Fruit fly (Drosophila melanogaster): Measurements from ENCODE around the gene sordd2.

DNA sequence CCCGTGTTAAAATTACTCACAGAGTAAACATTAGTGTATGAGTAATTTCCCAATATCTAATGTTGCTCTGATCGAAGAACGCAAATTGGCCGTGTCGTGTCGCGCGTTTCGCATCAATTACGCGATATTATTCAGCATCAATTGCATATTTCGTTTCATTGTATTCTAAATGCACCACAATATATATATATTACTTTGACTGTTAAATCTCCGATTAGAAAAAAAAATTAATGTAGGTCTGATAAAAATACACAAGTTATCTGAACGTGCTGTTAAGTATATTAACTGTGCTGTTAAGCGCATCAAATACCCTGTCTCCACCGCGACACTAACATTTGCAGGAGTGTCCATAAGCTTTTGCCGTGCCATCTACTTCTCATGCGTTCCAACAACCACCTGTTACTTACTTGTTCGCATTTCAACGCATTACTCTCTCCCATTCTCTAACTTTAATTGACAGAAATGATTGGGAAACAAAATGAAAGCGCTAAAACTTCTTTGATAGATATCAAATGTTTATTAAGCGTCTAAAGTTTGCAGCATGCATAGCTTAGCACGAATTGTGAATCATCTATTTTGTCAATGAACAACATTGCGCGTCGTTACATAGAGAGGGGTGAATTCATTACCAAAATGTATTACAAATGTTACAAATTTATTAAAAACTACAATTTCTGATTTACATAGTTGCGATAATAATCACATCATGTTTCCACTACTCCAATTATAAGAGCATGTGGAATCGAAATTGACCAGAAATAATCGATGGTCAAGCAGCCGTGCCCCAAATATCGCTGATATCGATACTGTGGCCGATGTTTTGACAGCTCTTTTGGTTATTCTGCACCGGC, 38.3 kb downstream of the sordd2 start, which contains the start of the genes Graf and mRpL3:
- TF ChIP-seq sv (GFP tag; optimal IDR thresholded peaks at IDR 0.05) (no peak), foxo (GFP tag; optimal IDR thresholded peaks at IDR 0.05) (no peak)

Measured in whole organism, wandering third instar larva.